Fruit fly (Drosophila melanogaster) whole organism, embryonic: Measurements from ENCODE around the gene Nab2.

Experiments
- CG10462 ChIP-seq: fragments of 200-800 bp; sonication (Bioruptor generic); optimal IDR thresholded peaks from 2 replicates; lab custom pipeline; 2016; ENCODE audit warnings: missing biosample characterization, missing genetic modification characterization
- CG11723 ChIP-seq: fragments of 200-800 bp; sonication (Bioruptor generic); optimal IDR thresholded peaks from 2 replicates; lab custom pipeline; 2017; ENCODE audit warnings: missing biosample characterization, mild to moderate bottlenecking, missing genetic modification characterization
- CG13123 ChIP-seq: fragments of 200-800 bp; sonication (Bioruptor generic); optimal IDR thresholded peaks from 2 replicates; lab custom pipeline; 2016; ENCODE audit warnings: missing biosample characterization, missing genetic modification characterization
- CG15479 ChIP-seq: fragments of 200-800 bp; sonication (Bioruptor generic); optimal IDR thresholded peaks from 3 replicates; lab custom pipeline; 2019; ENCODE audit warnings: missing biosample characterization, mild to moderate bottlenecking, missing genetic modification characterization, moderate library complexity
- CG16813 ChIP-seq: fragments of 200-800 bp; sonication (Bioruptor generic); IDR thresholded peaks from 3 replicates; pipeline ENCODE4 v1.3.6; 2022; ENCODE audit warnings: missing biosample characterization, missing genetic modification characterization; ENCODE audit not compliant: partially characterized antibody
- CG17359 ChIP-seq: fragments of 200-800 bp; sonication (Bioruptor generic); optimal IDR thresholded peaks from 3 replicates; lab custom pipeline; 2018; ENCODE audit warnings: missing biosample characterization, mild to moderate bottlenecking, missing genetic modification characterization, moderate library complexity
- CG18619 ChIP-seq: fragments of 200-800 bp; sonication (Bioruptor generic); optimal IDR thresholded peaks from 3 replicates; lab custom pipeline; 2017; ENCODE audit warnings: missing biosample characterization, mild to moderate bottlenecking, missing genetic modification characterization
- CG2875 ChIP-seq: fragments of 200-800 bp; sonication (Bioruptor generic); optimal IDR thresholded peaks from 2 replicates; lab custom pipeline; 2017; ENCODE audit warnings: missing biosample characterization, mild to moderate bottlenecking, missing genetic modification characterization, missing genetic modification reagents
- CG32767 ChIP-seq: fragments of 200-800 bp; sonication (Bioruptor generic); IDR thresholded peaks from 2 replicates; pipeline ENCODE4 v1.3.6; 2022; ENCODE audit warnings: missing biosample characterization, missing genetic modification characterization
- CG3995 ChIP-seq: fragments of 200-800 bp; sonication (Bioruptor generic); optimal IDR thresholded peaks from 3 replicates; lab custom pipeline; 2016; ENCODE audit warnings: missing biosample characterization, missing genetic modification characterization
- CG43689 ChIP-seq: fragments of 200-800 bp; sonication (Bioruptor generic); IDR thresholded peaks from 2 replicates; pipeline ENCODE4 v1.3.6; 2022; ENCODE audit warnings: missing biosample characterization, missing genetic modification characterization
- CG4730 ChIP-seq: fragments of 200-800 bp; sonication (Bioruptor generic); IDR thresholded peaks from 2 replicates; pipeline ENCODE4 v1.3.6; 2022; ENCODE audit warnings: missing biosample characterization, missing genetic modification characterization
- CG6254 ChIP-seq: fragments of 200-800 bp; sonication (Bioruptor generic); optimal IDR thresholded peaks from 3 replicates; lab custom pipeline; 2017; ENCODE audit warnings: mild to moderate bottlenecking, missing biosample characterization, missing genetic modification reagents, missing genetic modification characterization
- CG7745 ChIP-seq: fragments of 200-800 bp; sonication (Bioruptor generic); optimal IDR thresholded peaks from 2 replicates; lab custom pipeline; 2018; ENCODE audit warnings: missing biosample characterization, mild to moderate bottlenecking, missing genetic modification characterization, moderate library complexity
- CG7928 ChIP-seq: fragments of 200-800 bp; sonication (Bioruptor generic); optimal IDR thresholded peaks from 2 replicates; lab custom pipeline; 2017; ENCODE audit warnings: missing biosample characterization, mild to moderate bottlenecking, missing genetic modification characterization
- CG9876 ChIP-seq: fragments of 200-800 bp; sonication (Bioruptor generic); optimal IDR thresholded peaks from 2 replicates; lab custom pipeline; 2016; ENCODE audit warnings: missing biosample characterization, missing genetic modification characterization
- CG9932 ChIP-seq: fragments of 200-800 bp; sonication (Bioruptor generic); IDR thresholded peaks from 2 replicates; pipeline ENCODE4 v1.3.6; 2022; ENCODE audit warnings: missing biosample characterization, missing genetic modification characterization
- CHES-1-like ChIP-seq: fragments of 200-800 bp; sonication (Bioruptor generic); optimal IDR thresholded peaks from 2 replicates; lab custom pipeline; 2016; ENCODE audit warnings: missing biosample characterization, missing genetic modification characterization
- Ets65A ChIP-seq: fragments of 200-800 bp; sonication (Bioruptor generic); peaks from one replicate; lab custom pipeline; 2016; ENCODE audit warnings: missing biosample characterization, missing genetic modification characterization
- HLH3B ChIP-seq: fragments of 200-800 bp; sonication (Bioruptor generic); IDR thresholded peaks from 2 replicates; pipeline ENCODE4 v1.3.6; 2022; ENCODE audit warnings: missing biosample characterization, missing genetic modification characterization
- HLH4C ChIP-seq: fragments of 200-800 bp; sonication (Bioruptor generic); IDR thresholded peaks from 3 replicates; pipeline ENCODE4 v1.3.6; 2022; ENCODE audit warnings: missing biosample characterization, missing genetic modification characterization; ENCODE audit not compliant: partially characterized antibody
- NK7.1 ChIP-seq: fragments of 200-800 bp; sonication (Bioruptor generic); optimal IDR thresholded peaks from 3 replicates; lab custom pipeline; 2016; ENCODE audit warnings: missing biosample characterization, missing genetic modification characterization
- TFAM ChIP-seq: fragments of 200-800 bp; sonication (Bioruptor generic); optimal IDR thresholded peaks from 2 replicates; lab custom pipeline; 2017; ENCODE audit warnings: missing biosample characterization, missing genetic modification characterization, inconsistent platforms
- br ChIP-seq: fragments of >200 bp; optimal IDR thresholded peaks from 2 replicates; lab custom pipeline; 2017
- bsh ChIP-seq, 2 experiments: fragments of 200-800 bp; sonication (Bioruptor generic); optimal IDR thresholded peaks; 2 replicates each; lab custom pipeline; 2017 to 2018; ENCODE audit warnings: mild to moderate bottlenecking in 2 of 2, missing biosample characterization in 2 of 2, missing genetic modification characterization in 2 of 2, moderate library complexity in 1 of 2
- chm ChIP-seq: fragments of 200-800 bp; sonication (Bioruptor generic); IDR thresholded peaks from 2 replicates; pipeline ENCODE4 v1.3.6; 2022; ENCODE audit warnings: missing biosample characterization, missing genetic modification characterization
- crc ChIP-seq: fragments of 200-800 bp; sonication (Bioruptor generic); optimal IDR thresholded peaks from 2 replicates; lab custom pipeline; 2016; ENCODE audit warnings: missing biosample characterization, missing genetic modification characterization
- cwo ChIP-seq: fragments of 200-800 bp; sonication (Bioruptor generic); optimal IDR thresholded peaks from 3 replicates; lab custom pipeline; 2017; ENCODE audit warnings: missing biosample characterization, missing genetic modification characterization, mild to moderate bottlenecking, moderate library complexity, missing genetic modification reagents
- dpn ChIP-seq, 2 experiments: fragments of 200-800 bp; sonication (Bioruptor generic); optimal IDR thresholded peaks; 3 replicates each; lab custom pipeline; 2016; ENCODE audit warnings: missing biosample characterization in 2 of 2, missing genetic modification characterization in 2 of 2
- gce ChIP-seq: fragments of 200-800 bp; sonication (Bioruptor generic); IDR thresholded peaks from 3 replicates; pipeline ENCODE4 v1.3.6; 2022; ENCODE audit warnings: missing biosample characterization, missing genetic modification characterization
- hkb ChIP-seq, 2 experiments: fragments of 200-800 bp in 1 of 2; fragments of >200 bp in 1 of 2; sonication (Bioruptor generic) in 1 of 2; IDR thresholded peaks in 1 of 2; optimal IDR thresholded peaks in 1 of 2; 2 replicates each; pipeline versions ENCODE4 v1.3.6 to Lab custom; 2017 to 2022; ENCODE audit warnings: missing biosample characterization in 1 of 2, missing genetic modification characterization in 1 of 2
- lmd ChIP-seq: fragments of 200-800 bp; sonication (Bioruptor generic); IDR thresholded peaks from 2 replicates; pipeline ENCODE4 v1.3.6; 2022; ENCODE audit warnings: missing biosample characterization, missing genetic modification characterization
- mam ChIP-seq: fragments of 200-800 bp; sonication (Bioruptor generic); optimal IDR thresholded peaks from 3 replicates; lab custom pipeline; 2016; ENCODE audit warnings: missing biosample characterization, missing genetic modification characterization
- prd ChIP-seq, 3 experiments: fragments of >200 bp in 2 of 3; fragments of 200-800 bp in 1 of 3; sonication (Bioruptor generic) in 1 of 3; optimal IDR thresholded peaks in 2 of 3; IDR thresholded peaks in 1 of 3; 2 replicates in 2 of 3; 3 replicates in 1 of 3; pipeline versions ENCODE4 v1.3.6 to Lab custom; 2017 to 2022; ENCODE audit warnings: missing biosample characterization in 1 of 3, missing genetic modification characterization in 1 of 3
- pum ChIP-seq: fragments of 200-800 bp; sonication (Bioruptor generic); optimal IDR thresholded peaks from 2 replicates; lab custom pipeline; 2016; ENCODE audit warnings: missing biosample characterization, missing genetic modification characterization
- ro ChIP-seq: fragments of 200-800 bp; sonication (Bioruptor generic); IDR thresholded peaks from 2 replicates; pipeline ENCODE4 v1.3.6; 2022; ENCODE audit warnings: missing biosample characterization, missing genetic modification characterization
- scrt ChIP-seq: fragments of 200-800 bp; sonication (Bioruptor generic); optimal IDR thresholded peaks from 2 replicates; lab custom pipeline; 2018; ENCODE audit warnings: missing biosample characterization, mild to moderate bottlenecking, missing genetic modification characterization, moderate library complexity
- sqz ChIP-seq: fragments of 200-800 bp; sonication (Bioruptor generic); optimal IDR thresholded peaks from 3 replicates; lab custom pipeline; 2018; ENCODE audit warnings: missing biosample characterization, mild to moderate bottlenecking, missing genetic modification characterization
- sr ChIP-seq: fragments of 200-800 bp; sonication (Bioruptor generic); IDR thresholded peaks from 3 replicates; pipeline ENCODE4 v1.3.6; 2022; ENCODE audit warnings: missing biosample characterization, missing genetic modification characterization
- stc ChIP-seq: fragments of 200-800 bp; sonication (Bioruptor generic); IDR thresholded peaks from 2 replicates; pipeline ENCODE4 v1.3.6; 2022; ENCODE audit warnings: missing biosample characterization, missing genetic modification characterization
- tap ChIP-seq: fragments of 200-800 bp; optimal IDR thresholded peaks from 3 replicates; lab custom pipeline; 2019; ENCODE audit warnings: missing biosample characterization, mild to moderate bottlenecking, missing genetic modification characterization, moderate library complexity
- tgo ChIP-seq: fragments of 200-800 bp; sonication (Bioruptor generic); IDR thresholded peaks from 3 replicates; pipeline ENCODE4 v1.3.6; 2022; ENCODE audit warnings: missing biosample characterization, missing genetic modification characterization
- tll ChIP-seq, 2 experiments: fragments of 200-800 bp in 1 of 2; fragments of >200 bp in 1 of 2; sonication (Bioruptor generic) in 1 of 2; optimal IDR thresholded peaks; 2 replicates each; lab custom pipeline; 2017 to 2019; ENCODE audit warnings: missing biosample characterization in 2 of 2, missing genetic modification characterization in 2 of 2, mild to moderate bottlenecking in 1 of 2, moderate library complexity in 1 of 2
- toy ChIP-seq: fragments of 200-800 bp; sonication (Bioruptor generic); IDR thresholded peaks from 2 replicates; pipeline ENCODE4 v1.3.6; 2022; ENCODE audit warnings: missing biosample characterization, missing genetic modification characterization
- twi ChIP-seq: fragments of 200-800 bp; optimal IDR thresholded peaks from 2 replicates; lab custom pipeline; 2019; ENCODE audit warnings: missing biosample characterization, mild to moderate bottlenecking, missing genetic modification characterization, moderate library complexity
- unpg ChIP-seq: fragments of 200-800 bp; sonication (Bioruptor generic); optimal IDR thresholded peaks from 3 replicates; lab custom pipeline; 2018; ENCODE audit warnings: missing biosample characterization, mild to moderate bottlenecking, missing genetic modification characterization, moderate library complexity
- wek ChIP-seq: fragments of 200-800 bp; sonication (Bioruptor generic); optimal IDR thresholded peaks from 3 replicates; lab custom pipeline; 2018; ENCODE audit warnings: missing biosample characterization, mild to moderate bottlenecking, missing genetic modification characterization, moderate library complexity

Nab2 gene

dm6 chr3R:24276104-24277008 is 41.9 kb downstream of the Nab2 start, which contains the start of gene Orct (continued):
- TF ChIP-seq CG3995 (GFP tag; lab: Kevin White, UChicago) (no peak), mam (peak; percentile 76), scrt (GFP tag; lab: Kevin White, UChicago) (peak; percentile 75), tgo (GFP tag; lab: Robert Waterston, UW) (peak; percentile 70), wek (no peak), CG43689 (GFP tag; lab: Robert Waterston, UW) (0 out of 2 replicates have a peak, but pooled peaks have one; percentile 24), CHES-1-like (GFP tag; lab: Kevin White, UChicago) (peak; percentile 62), CG17359 (tag; lab: Kevin White, UChicago) (peak; percentile 66), CG10462 (GFP tag; lab: Kevin White, UChicago) (no peak), crc (peak; percentile 2), gce (no peak), dpn (GFP tag; optimal IDR thresholded peaks at IDR 0.05; lab: Kevin White, UChicago) (peak; percentile 52 to 69), NK7.1 (GFP tag; lab: Kevin White, UChicago) (peak; percentile 29), CG4730 (GFP tag; lab: Robert Waterston, UW) (no peak), hkb (optimal IDR thresholded peaks at IDR 0.05; lab: Kevin White, UChicago) (no peak), hkb (GFP tag; IDR thresholded peaks at IDR 0.05; lab: Robert Waterston, UW) (peak; percentile 64), CG13123 (GFP tag; lab: Kevin White, UChicago) (no peak), prd (optimal IDR thresholded peaks at IDR 0.05; lab: Kevin White, UChicago) (no peak), prd (GFP tag; IDR thresholded peaks at IDR 0.05; lab: Robert Waterston, UW) (peak; percentile 65), lmd (GFP tag; lab: Robert Waterston, UW) (peak; percentile 76), toy (0 out of 2 replicates have a peak, but pooled peaks have one; percentile 51), CG11723 (GFP tag; lab: Kevin White, UChicago) (peak; percentile 40), CG7745 (tag; lab: Kevin White, UChicago) (no peak), HLH3B (GFP tag; lab: Robert Waterston, UW) (0 out of 2 replicates have a peak, but pooled peaks have one; percentile 36), pum (GFP tag; lab: Kevin White, UChicago) (peak; percentile 55), twi (tag; lab: Kevin White, UChicago) (peak; percentile 45), HLH4C (GFP tag; lab: Robert Waterston, UW) (no peak), bsh (GFP tag; optimal IDR thresholded peaks at IDR 0.05; lab: Kevin White, UChicago) (peak in 1 of 2 experiments; percentile 68), cwo (GFP tag; lab: Kevin White, UChicago) (peak; percentile 63), tll (GFP tag; optimal IDR thresholded peaks at IDR 0.05; lab: Kevin White, UChicago) (no peak), ro (no peak), tap (tag; lab: Kevin White, UChicago) (peak; percentile 77), CG15479 (GFP tag; lab: Kevin White, UChicago) (no peak), sr (GFP tag; lab: Robert Waterston, UW) (no peak), CG9932 (GFP tag; lab: Robert Waterston, UW) (peak; percentile 76), Ets65A (GFP tag; lab: Kevin White, UChicago) (peak; percentile 84), CG2875 (GFP tag; lab: Kevin White, UChicago) (peak; percentile 36), CG18619 (GFP tag; lab: Kevin White, UChicago) (peak; percentile 88), unpg (GFP tag; lab: Kevin White, UChicago) (peak; percentile 75), chm (GFP tag; lab: Robert Waterston, UW) (0 out of 2 replicates have a peak, but pooled peaks have one; percentile 46), CG7928 (peak; percentile 40), CG32767 (GFP tag; lab: Robert Waterston, UW) (no peak), CG6254 (GFP tag; lab: Kevin White, UChicago) (peak; percentile 44), stc (GFP tag; lab: Robert Waterston, UW) (peak; percentile 29; the same call in 1 of the 2 replicates), CG9876 (GFP tag; lab: Kevin White, UChicago) (peak; percentile 37), sqz (peak; percentile 31), TFAM (GFP tag; lab: Kevin White, UChicago) (no peak), br (lab: Kevin White, UChicago) (no peak), CG16813 (GFP tag; lab: Robert Waterston, UW) (no peak)
